Fruit fly (Drosophila melanogaster): ENCODE data around the gene Atg8a.

DNA sequence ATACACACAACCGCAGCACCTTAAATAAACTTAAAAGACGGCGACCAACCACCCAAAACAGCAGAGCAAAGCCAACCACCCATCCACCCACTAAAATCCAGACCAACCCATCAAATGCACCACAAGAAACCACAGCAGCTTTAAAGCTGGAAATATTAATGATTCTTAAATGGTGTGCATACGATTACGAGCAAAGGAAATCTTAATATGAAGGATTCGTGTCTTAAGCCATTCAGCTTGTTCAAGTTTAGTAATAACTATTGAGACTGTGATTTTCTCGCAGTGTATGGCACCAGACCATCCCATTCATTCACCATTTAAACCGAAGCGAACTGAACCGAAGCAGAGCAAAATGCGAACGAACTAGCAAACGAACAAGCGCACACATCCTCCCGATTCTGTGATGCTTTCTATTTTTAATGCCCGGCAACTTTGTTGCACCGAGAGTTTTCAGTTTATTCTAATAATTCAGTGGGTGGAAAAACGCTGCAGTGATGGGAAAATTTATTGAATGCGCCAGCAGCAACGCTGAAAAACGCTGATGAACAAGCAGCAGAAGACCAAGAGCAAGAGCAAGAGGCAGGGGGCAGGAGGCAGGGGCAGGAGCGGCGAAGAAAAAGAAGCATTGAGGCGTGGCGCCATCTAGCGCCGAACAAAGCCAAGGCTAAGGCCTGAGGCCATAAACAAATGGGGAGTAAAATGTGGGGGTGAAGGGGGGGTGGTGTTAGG lies 30.6 kb downstream of the Atg8a start:
- TF ChIP-seq Myc (optimal IDR thresholded peaks at IDR 0.05) = no peak
- TF ChIP-seq psq (optimal IDR thresholded peaks at IDR 0.05) = no peak
- no peak for TF ChIP-seq h (optimal IDR thresholded peaks at IDR 0.05)
- TF ChIP-seq ttk (optimal IDR thresholded peaks at IDR 0.05) = no peak
